Worm (Caenorhabditis elegans) whole organism, early embryonic: Measurements from ENCODE around the gene F44A2.7.

ENCODE experiments used
- B0310.2 ChIP-seq: sonication (generic microtip); optimal IDR thresholded peaks from 2 replicates; lab custom pipeline; 2016; ENCODE audit warnings: mild to moderate bottlenecking, missing genetic modification characterization, missing compliant biosample characterization
- F13C5.2 ChIP-seq: sonication (generic microtip); optimal IDR thresholded peaks from 2 replicates; lab custom pipeline; 2017; ENCODE audit warnings: mild to moderate bottlenecking, missing genetic modification characterization, inconsistent platforms, missing compliant biosample characterization
- aly-1 ChIP-seq: sonication (generic microtip); optimal IDR thresholded peaks from 2 replicates; lab custom pipeline; 2016; ENCODE audit warnings: missing genetic modification characterization, missing compliant biosample characterization
- ama-1 ChIP-seq: fragments of 150-350 bp; optimal IDR thresholded peaks from 2 replicates; lab custom pipeline; 2014
- ceh-13 ChIP-seq: fragments of 200-800 bp; sonication (Bioruptor generic); optimal IDR thresholded peaks from 2 replicates; lab custom pipeline; 2018; ENCODE audit warnings: mild to moderate bottlenecking, missing genetic modification characterization, missing compliant biosample characterization
- ceh-36 ChIP-seq: sonication (generic microtip); optimal IDR thresholded peaks from 2 replicates; lab custom pipeline; 2016; ENCODE audit warnings: missing genetic modification characterization, inconsistent platforms, missing compliant biosample characterization
- ets-7 ChIP-seq: sonication (generic microtip); optimal IDR thresholded peaks from 2 replicates; lab custom pipeline; 2016; ENCODE audit warnings: missing genotype, missing genetic modification characterization, missing compliant biosample characterization
- flt-1 ChIP-seq: fragments of 200-800 bp; sonication (Bioruptor generic); IDR thresholded peaks from 2 replicates; pipeline ENCODE4 v1.3.6; 2022; ENCODE audit warnings: missing genetic modification characterization, missing compliant biosample characterization
- hmbx-1 ChIP-seq: sonication (generic microtip); optimal IDR thresholded peaks from 2 replicates; lab custom pipeline; 2016; ENCODE audit warnings: mild to moderate bottlenecking, missing genetic modification characterization, missing compliant biosample characterization
- hmg-4 ChIP-seq: fragments of 200-800 bp; sonication (Bioruptor generic); optimal IDR thresholded peaks from 2 replicates; lab custom pipeline; 2018; ENCODE audit warnings: mild to moderate bottlenecking, missing genetic modification characterization, missing compliant biosample characterization
- hnd-1 ChIP-seq: sonication (generic microtip); optimal IDR thresholded peaks from 2 replicates; lab custom pipeline; 2016; ENCODE audit warnings: missing genetic modification characterization, missing compliant biosample characterization
- pes-1 ChIP-seq: fragments of 200-800 bp; sonication (Bioruptor generic); IDR thresholded peaks from 2 replicates; pipeline ENCODE4 v1.3.6; 2022; ENCODE audit warnings: missing genetic modification reagents, missing genetic modification characterization, missing compliant biosample characterization
- scrt-1 ChIP-seq: fragments of 200-800 bp; sonication (Bioruptor generic); IDR thresholded peaks from 2 replicates; pipeline ENCODE4 v1.3.6; 2022; ENCODE audit warnings: missing genetic modification characterization, missing compliant biosample characterization
- sea-1 ChIP-seq: fragments of 200-800 bp; sonication (Bioruptor generic); conservative IDR thresholded peaks from 2 replicates; pipeline ENCODE4 v1.3.6; 2022; ENCODE audit warnings: missing genetic modification characterization, missing compliant biosample characterization
- tbx-11 ChIP-seq: fragments of 200-800 bp; sonication (Bioruptor generic); IDR thresholded peaks from 2 replicates; pipeline ENCODE4 v1.3.6; 2022; ENCODE audit warnings: missing genetic modification characterization, missing compliant biosample characterization
- tbx-37 ChIP-seq: fragments of 200-800 bp; sonication (Bioruptor generic); conservative IDR thresholded peaks from 2 replicates; pipeline ENCODE4 v1.3.6; 2022; ENCODE audit warnings: missing genetic modification reagents, missing genetic modification characterization, missing compliant biosample characterization
- tra-4 ChIP-seq: sonication (generic microtip); optimal IDR thresholded peaks from 2 replicates; lab custom pipeline; 2017; ENCODE audit warnings: missing genetic modification characterization, missing compliant biosample characterization

Gene F44A2.7

ce11 chrV:9327691-9328090, 6.4 kb downstream of the F44A2.7 start:
- no peak for TF ChIP-seq aly-1
- no peak for TF ChIP-seq ceh-13
- no peak for TF ChIP-seq sea-1 (GFP tag; lab: Robert Waterston, UW)
- TF ChIP-seq pes-1 = no peak
- TF ChIP-seq scrt-1 (GFP tag; lab: Robert Waterston, UW) = no peak
- TF ChIP-seq ama-1 (lab: Kevin White, UChicago) = no peak
- TF ChIP-seq B0310.2 (tag; lab: Kevin White, UChicago) = no peak
- TF ChIP-seq hmbx-1 = no peak
- no peak for TF ChIP-seq tbx-37 (GFP tag; lab: Robert Waterston, UW)
- TF ChIP-seq ceh-36 (tag; lab: Kevin White, UChicago) = no peak
- TF ChIP-seq ets-7 = no peak
- TF ChIP-seq F13C5.2 (tag; lab: Kevin White, UChicago) = no peak
- no peak for TF ChIP-seq hmg-4
- no peak for TF ChIP-seq tbx-11 (GFP tag; lab: Robert Waterston, UW)
- no peak for TF ChIP-seq hnd-1 (tag; lab: Kevin White, UChicago)
- no peak for TF ChIP-seq tra-4 (tag; lab: Kevin White, UChicago)
- no peak for TF ChIP-seq flt-1 (GFP tag; lab: Robert Waterston, UW)

- no peak for TF ChIP-seq hmbx-1
Measured at ce11 chrV:9328670-9329069, 7.4 kb downstream of the F44A2.7 start, which contains the start of gene K07B1.4. TSS of gene K07B1.4 (plus strand) at chrV:9328970.

DNA sequence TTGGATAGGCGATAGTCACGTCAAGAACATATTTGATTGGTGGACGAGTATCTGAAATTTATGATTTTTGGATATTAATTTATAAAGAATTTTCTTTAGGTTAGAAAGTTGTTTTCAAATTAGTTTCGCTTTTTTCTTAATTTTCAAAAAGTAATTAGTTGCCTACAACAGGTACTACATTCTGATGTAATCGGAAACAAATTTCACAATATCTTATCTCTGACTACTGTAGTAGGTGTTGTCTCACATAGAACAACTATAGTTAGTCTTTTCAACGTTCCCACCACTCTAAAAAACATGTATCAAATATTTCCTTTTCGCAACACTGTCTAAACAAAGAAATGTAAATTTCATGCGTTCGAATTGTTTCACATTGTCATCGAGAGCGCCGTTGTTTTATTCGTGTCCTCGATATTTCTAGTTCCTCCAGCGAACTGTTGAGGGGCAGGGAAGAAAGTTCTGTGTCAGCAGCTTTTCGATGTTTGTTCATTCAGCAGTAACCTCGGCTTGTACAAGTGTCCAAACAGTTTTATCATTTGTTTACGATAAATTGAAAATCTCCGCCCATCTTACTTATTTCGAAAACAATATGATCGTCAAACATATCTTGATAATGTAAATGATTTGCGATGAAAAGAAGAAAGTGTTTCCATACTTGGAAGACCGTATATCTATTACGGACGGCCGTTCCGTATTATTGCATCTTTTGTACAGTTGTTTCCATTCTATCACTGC, 8.1 kb downstream of the F44A2.7 start:
- TF ChIP-seq ets-7 (no peak), hmg-4 (no peak), pes-1 (no peak)

DNA sequence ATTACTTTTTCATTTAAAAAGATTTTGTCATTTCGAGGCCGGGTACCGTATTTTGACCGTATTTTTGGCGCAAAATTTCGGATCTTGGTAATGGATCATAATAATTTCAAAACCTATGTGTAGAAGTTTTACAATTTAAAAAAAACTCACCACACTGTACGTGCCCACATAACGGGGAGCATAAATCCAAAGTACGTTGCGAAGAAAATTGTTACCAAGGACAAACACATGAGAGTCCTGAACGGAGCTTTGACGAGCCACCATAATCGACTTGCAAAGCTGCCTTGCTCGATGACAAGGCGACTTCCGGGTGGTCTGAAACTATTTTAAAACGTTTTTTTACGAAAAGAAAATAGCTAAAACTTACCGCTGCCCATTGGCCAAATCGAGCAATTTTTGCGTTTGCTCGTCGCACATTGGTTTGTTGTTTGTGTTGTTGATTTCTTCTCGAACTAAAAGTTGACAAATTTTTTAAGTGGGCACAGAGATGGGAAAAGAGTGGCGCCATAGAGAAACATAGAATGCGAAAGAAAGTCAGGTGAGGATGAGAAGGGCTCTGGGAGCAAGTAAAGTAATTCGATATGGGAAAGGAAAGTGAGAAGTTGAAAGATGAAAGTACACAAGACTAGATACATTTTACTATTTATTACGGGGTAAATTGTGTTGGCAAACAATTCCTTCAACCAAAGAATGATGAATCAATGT, 11.5 kb downstream of the F44A2.7 start:
- TF ChIP-seq tbx-11 (GFP tag; lab: Robert Waterston, UW) = no peak

DNA sequence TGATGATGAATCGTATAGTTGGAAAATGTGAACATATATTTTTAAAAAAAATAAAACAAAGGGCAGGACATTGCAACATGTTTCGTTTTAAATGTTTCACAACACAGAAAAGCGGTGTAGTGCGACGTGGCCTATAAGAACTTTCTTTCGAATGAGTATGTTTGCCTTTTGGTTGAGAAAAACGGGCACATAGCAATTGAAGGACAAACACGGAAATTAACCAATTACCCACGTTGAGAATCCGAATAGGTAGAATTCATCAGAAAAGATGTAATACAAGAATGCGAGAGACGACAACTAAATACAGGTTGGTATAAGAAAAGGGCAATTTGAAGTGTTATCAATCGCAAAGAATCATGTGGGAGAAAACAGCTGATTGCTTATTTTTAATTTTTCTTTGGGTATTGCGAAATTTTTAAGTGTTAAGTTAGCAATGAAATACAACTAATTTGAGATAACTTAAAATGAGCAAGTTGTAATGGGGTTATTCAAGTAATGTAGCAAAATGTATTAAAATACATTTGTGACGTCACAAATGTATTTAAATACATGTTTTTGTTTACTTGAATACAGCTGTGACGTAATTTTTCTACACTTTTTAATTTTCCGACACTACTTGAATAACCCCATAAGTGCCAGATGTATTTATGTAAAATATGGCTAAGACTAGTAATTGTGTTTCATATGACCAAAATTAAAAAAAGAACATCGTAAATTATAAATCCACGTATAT, 12.2 kb downstream of the F44A2.7 start, which contains the start of gene acl-14:
Gene acl-14, minus strand, starts transcription at position 316 of the 733 bp plus-strand sequence.
- TF ChIP-seq ceh-36 (tag; lab: Kevin White, UChicago) (no peak), ceh-13 (no peak), aly-1 (no peak), ets-7 (no peak), hmbx-1 (no peak), tra-4 (tag; lab: Kevin White, UChicago) (no peak), hnd-1 (tag; lab: Kevin White, UChicago) (no peak), scrt-1 (GFP tag; lab: Robert Waterston, UW) (no peak), sea-1 (GFP tag; lab: Robert Waterston, UW) (no peak), hmg-4 (no peak), flt-1 (GFP tag; lab: Robert Waterston, UW) (no peak), B0310.2 (tag; lab: Kevin White, UChicago) (no peak), tbx-37 (GFP tag; lab: Robert Waterston, UW) (no peak)

- TF ChIP-seq tra-4 (tag; lab: Kevin White, UChicago) (no peak), scrt-1 (GFP tag; lab: Robert Waterston, UW) (no peak), sea-1 (GFP tag; lab: Robert Waterston, UW) (no peak), flt-1 (GFP tag; lab: Robert Waterston, UW) (no peak), aly-1 (no peak), ets-7 (no peak), pes-1 (no peak), ceh-36 (tag; lab: Kevin White, UChicago) (no peak), tbx-11 (GFP tag; lab: Robert Waterston, UW) (no peak), hnd-1 (tag; lab: Kevin White, UChicago) (no peak), ceh-13 (no peak), hmbx-1 (no peak), F13C5.2 (tag; lab: Kevin White, UChicago) (no peak), hmg-4 (no peak), tbx-37 (GFP tag; lab: Robert Waterston, UW) (no peak), B0310.2 (tag; lab: Kevin White, UChicago) (no peak), ama-1 (lab: Kevin White, UChicago) (no peak)
Measured at ce11 chrV:9334216-9334615, 12.9 kb downstream of the F44A2.7 start, which contains the start of gene ucp-4. TSS of gene ucp-4 (plus strand) at chrV:9334298.

DNA sequence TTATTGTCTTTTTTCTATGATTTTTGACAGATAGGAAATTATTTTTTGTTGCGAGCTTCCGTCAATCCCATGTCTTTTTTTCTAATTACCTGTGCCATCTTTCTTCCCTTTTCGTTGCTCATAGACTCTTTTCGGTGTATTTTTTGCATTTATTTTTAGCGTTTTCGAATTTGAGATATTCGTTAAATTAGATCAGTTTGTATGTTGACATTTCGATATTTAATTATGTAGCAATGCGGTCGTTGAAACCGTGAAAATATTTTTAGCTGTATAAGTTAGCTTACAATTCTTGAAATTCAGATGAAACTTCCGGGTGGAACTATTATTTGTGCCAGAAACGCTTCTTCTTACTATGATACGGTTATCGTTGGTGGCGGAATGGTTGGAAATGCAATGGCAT, 15.2 kb downstream of the F44A2.7 start, which contains the start of gene coq-6:
Gene coq-6, plus strand, starts transcription at position 301 of the 400 bp plus-strand sequence.
- TF ChIP-seq tbx-37 (GFP tag; lab: Robert Waterston, UW) (no peak), pes-1 (no peak), ceh-36 (tag; lab: Kevin White, UChicago) (no peak), aly-1 (no peak), hmg-4 (no peak), ets-7 (no peak), sea-1 (GFP tag; lab: Robert Waterston, UW) (no peak), scrt-1 (GFP tag; lab: Robert Waterston, UW) (no peak), F13C5.2 (tag; lab: Kevin White, UChicago) (no peak), ceh-13 (no peak), flt-1 (GFP tag; lab: Robert Waterston, UW) (no peak), hnd-1 (tag; lab: Kevin White, UChicago) (no peak), tra-4 (tag; lab: Kevin White, UChicago) (no peak), B0310.2 (tag; lab: Kevin White, UChicago) (no peak), ama-1 (lab: Kevin White, UChicago) (no peak), hmbx-1 (no peak)
